Worm (Caenorhabditis elegans) whole organism, L4 larva: ENCODE results near the gene srz-101.

ENCODE experiments used
- D1046.2 ChIP-seq: fragments of 200-800 bp; sonication (Bioruptor generic); IDR thresholded peaks from 2 replicates; pipeline ENCODE4 v1.3.6; 2022; ENCODE audit warnings: missing genetic modification characterization, missing compliant biosample characterization
- T26A8.4 ChIP-seq: fragments of 200-800 bp; sonication (Bioruptor generic); IDR thresholded peaks from 2 replicates; pipeline ENCODE4 v1.3.6; 2022; ENCODE audit warnings: missing genetic modification characterization, missing compliant biosample characterization
- Y105C5A.15 ChIP-seq: fragments of 200-800 bp; sonication (Bioruptor generic); IDR thresholded peaks from 2 replicates; pipeline ENCODE4 v1.3.6; 2022; ENCODE audit warnings: missing genetic modification characterization, missing compliant biosample characterization
- Y48G9A.11 ChIP-seq: fragments of 200-800 bp; sonication (Bioruptor generic); IDR thresholded peaks from 2 replicates; pipeline ENCODE4 v1.3.6; 2022; ENCODE audit warnings: missing genetic modification reagents, missing genetic modification characterization, missing compliant biosample characterization
- aha-1 ChIP-seq: fragments of 150-350 bp; peaks from one replicate; lab custom pipeline; 2014; ENCODE audit warnings: missing biosample characterization, missing genetic modification characterization
- ama-1 ChIP-seq: fragments of 150-350 bp; optimal IDR thresholded peaks from 2 replicates; lab custom pipeline; 2014; ENCODE audit warnings: inconsistent platforms, mixed read lengths
- attf-4 ChIP-seq: sonication (generic microtip); optimal IDR thresholded peaks from 3 replicates; lab custom pipeline; 2017; ENCODE audit warnings: missing biosample characterization, missing genetic modification characterization
- ceh-20 ChIP-seq: fragments of 200-800 bp; sonication (Bioruptor generic); IDR thresholded peaks from 2 replicates; pipeline ENCODE4 v1.3.6; 2022; ENCODE audit warnings: missing genetic modification reagents, missing genetic modification characterization, missing compliant biosample characterization
- ceh-28 ChIP-seq: fragments of 150-350 bp; optimal IDR thresholded peaks from 2 replicates; lab custom pipeline; 2014; ENCODE audit warnings: missing biosample characterization, missing genetic modification reagents, missing genetic modification characterization
- daf-8 ChIP-seq: fragments of 200-800 bp; sonication (Bioruptor generic); IDR thresholded peaks from 2 replicates; pipeline ENCODE4 v1.3.6; 2022; ENCODE audit warnings: missing genetic modification characterization, missing compliant biosample characterization
- dmd-6 ChIP-seq: fragments of 200-800 bp; sonication (Bioruptor generic); IDR thresholded peaks from 2 replicates; pipeline ENCODE4 v1.3.6; 2022; ENCODE audit warnings: missing genetic modification reagents, missing genetic modification characterization, missing compliant biosample characterization
- duxl-1 ChIP-seq: sonication (generic microtip); optimal IDR thresholded peaks from 2 replicates; lab custom pipeline; 2016; ENCODE audit warnings: mild to moderate bottlenecking, missing genetic modification characterization, moderate library complexity, missing compliant biosample characterization; ENCODE audit not compliant: poor library complexity
- fos-1 ChIP-seq: fragments of 150-350 bp; optimal IDR thresholded peaks from 2 replicates; lab custom pipeline; 2014; ENCODE audit warnings: missing biosample characterization, missing genetic modification characterization
- hlh-11 ChIP-seq: fragments of 200-800 bp; sonication (Bioruptor generic); optimal IDR thresholded peaks from 2 replicates; lab custom pipeline; 2018; ENCODE audit warnings: mild to moderate bottlenecking, missing genetic modification characterization, missing compliant biosample characterization
- hlh-30 ChIP-seq: sonication (generic microtip); optimal IDR thresholded peaks from 2 replicates; lab custom pipeline; 2017; ENCODE audit warnings: antibody characterized with exemption, mild to moderate bottlenecking, missing genetic modification characterization, missing compliant biosample characterization; ENCODE audit not compliant: insufficient read depth
- jun-1 ChIP-seq: fragments of 150-350 bp; optimal IDR thresholded peaks from 2 replicates; lab custom pipeline; 2014; ENCODE audit warnings: missing biosample characterization, missing genetic modification reagents, missing genetic modification characterization
- lim-7 ChIP-seq: fragments of 200-800 bp; sonication (Bioruptor generic); IDR thresholded peaks from 2 replicates; pipeline ENCODE4 v1.3.6; 2022; ENCODE audit warnings: missing genetic modification characterization, missing compliant biosample characterization
- lin-1 ChIP-seq: fragments of 200-800 bp; sonication (Bioruptor generic); IDR thresholded peaks from 2 replicates; pipeline ENCODE4 v1.3.6; 2022; ENCODE audit warnings: missing genetic modification reagents, missing genetic modification characterization, missing compliant biosample characterization
- lin-13 ChIP-seq: fragments of 150-350 bp; optimal IDR thresholded peaks from 2 replicates; lab custom pipeline; 2014; ENCODE audit warnings: missing biosample characterization, missing genetic modification reagents, missing genetic modification characterization
- lin-39 ChIP-seq: fragments of 150-350 bp; optimal IDR thresholded peaks from 2 replicates; lab custom pipeline; 2014; ENCODE audit warnings: missing biosample characterization, missing genetic modification reagents, missing genetic modification characterization
- lsy-2 ChIP-seq, 2 experiments: fragments of 150-350 bp in 1 of 2; sonication (generic microtip) in 1 of 2; optimal IDR thresholded peaks; 2 replicates each; lab custom pipeline; 2014 to 2017; ENCODE audit warnings: missing biosample characterization in 2 of 2, missing genetic modification characterization in 2 of 2
- madf-5 ChIP-seq, 2 experiments: fragments of 200-800 bp; sonication (Bioruptor generic); IDR thresholded peaks; 2 replicates each; pipeline ENCODE4 v1.3.6; 2022; ENCODE audit warnings: missing compliant biosample characterization in 2 of 2, missing genetic modification characterization in 2 of 2
- mdl-1 ChIP-seq, 2 experiments: fragments of 150-350 bp in 1 of 2; sonication (generic microtip) in 1 of 2; optimal IDR thresholded peaks; 2 replicates each; lab custom pipeline; 2014 to 2017; ENCODE audit warnings: missing biosample characterization in 2 of 2, missing genetic modification characterization in 2 of 2
- mxl-2 ChIP-seq: fragments of 200-800 bp; sonication (Bioruptor generic); conservative IDR thresholded peaks from 2 replicates; pipeline ENCODE4 v1.3.6; 2022; ENCODE audit warnings: missing genetic modification reagents, missing genetic modification characterization, missing compliant biosample characterization
- nhr-10 ChIP-seq: fragments of 150-350 bp; optimal IDR thresholded peaks from 2 replicates; lab custom pipeline; 2014; ENCODE audit warnings: missing biosample characterization, missing genetic modification characterization
- nhr-102 ChIP-seq: sonication (generic microtip); optimal IDR thresholded peaks from 2 replicates; lab custom pipeline; 2016; ENCODE audit warnings: mild to moderate bottlenecking, missing genetic modification characterization, moderate library complexity, missing compliant biosample characterization
- nhr-11 ChIP-seq: fragments of 150-350 bp; optimal IDR thresholded peaks from 2 replicates; lab custom pipeline; 2014; ENCODE audit warnings: missing biosample characterization, missing genetic modification characterization
- nhr-237 ChIP-seq: sonication (generic microtip); optimal IDR thresholded peaks from 2 replicates; lab custom pipeline; 2017; ENCODE audit warnings: missing biosample characterization, missing genetic modification characterization
- nhr-25 ChIP-seq: sonication (generic microtip); optimal IDR thresholded peaks from 2 replicates; lab custom pipeline; 2017; ENCODE audit warnings: missing genetic modification characterization, mild to moderate bottlenecking, missing compliant biosample characterization, antibody characterized with exemption, moderate library complexity, borderline replicate concordance; ENCODE audit not compliant: insufficient read depth
- nhr-28 ChIP-seq: fragments of 150-350 bp; optimal IDR thresholded peaks from 2 replicates; lab custom pipeline; 2014; ENCODE audit warnings: missing biosample characterization, missing genetic modification characterization
- nhr-41 ChIP-seq: fragments of 200-800 bp; sonication (Bioruptor generic); IDR thresholded peaks from 2 replicates; pipeline ENCODE4 v1.3.6; 2022; ENCODE audit warnings: missing genetic modification reagents, missing genetic modification characterization, missing compliant biosample characterization
- nhr-48 ChIP-seq: sonication (generic microtip); optimal IDR thresholded peaks from 2 replicates; lab custom pipeline; 2016; ENCODE audit warnings: mild to moderate bottlenecking, missing genetic modification characterization, missing compliant biosample characterization
- nhr-6 ChIP-seq: fragments of 150-350 bp; optimal IDR thresholded peaks from 2 replicates; lab custom pipeline; 2014; ENCODE audit warnings: missing biosample characterization, missing genetic modification characterization
- nhr-76 ChIP-seq: fragments of 150-350 bp; optimal IDR thresholded peaks from 2 replicates; lab custom pipeline; 2014; ENCODE audit warnings: missing biosample characterization, missing genetic modification characterization
- php-3 ChIP-seq: fragments of 200-800 bp; sonication (Bioruptor generic); IDR thresholded peaks from 2 replicates; pipeline ENCODE4 v1.3.6; 2022; ENCODE audit warnings: missing genetic modification reagents, missing genetic modification characterization, missing compliant biosample characterization
- rbr-2 ChIP-seq: sonication (generic microtip); optimal IDR thresholded peaks from 2 replicates; lab custom pipeline; 2016; ENCODE audit warnings: missing genotype, missing genetic modification characterization, missing compliant biosample characterization
- saeg-2 ChIP-seq: fragments of 200-800 bp; sonication (Bioruptor generic); IDR thresholded peaks from 2 replicates; pipeline ENCODE4 v1.3.6; 2022; ENCODE audit warnings: missing genetic modification reagents, missing genetic modification characterization, missing compliant biosample characterization
- set-16 ChIP-seq: fragments of 200-800 bp; sonication (Bioruptor generic); IDR thresholded peaks from 2 replicates; pipeline ENCODE4 v1.3.6; 2022; ENCODE audit warnings: missing genetic modification reagents, missing genetic modification characterization, missing compliant biosample characterization
- spr-1 ChIP-seq: sonication (generic microtip); optimal IDR thresholded peaks from 2 replicates; lab custom pipeline; 2016; ENCODE audit warnings: mild to moderate bottlenecking, missing genetic modification characterization, missing compliant biosample characterization
- tag-97 ChIP-seq: fragments of 200-800 bp; sonication (Bioruptor generic); IDR thresholded peaks from 2 replicates; pipeline ENCODE4 v1.3.6; 2022; ENCODE audit warnings: missing genetic modification characterization, missing compliant biosample characterization
- unc-39 ChIP-seq: sonication (generic microtip); optimal IDR thresholded peaks from 2 replicates; lab custom pipeline; 2017; ENCODE audit warnings: missing biosample characterization, missing genetic modification characterization
- unc-62 ChIP-seq, 3 experiments: fragments of 150-350 bp in 1 of 3; sonication (generic microtip); optimal IDR thresholded peaks in 2 of 3; peaks in 1 of 3; 1 replicate in 1 of 3; 2 replicates in 2 of 3; lab custom pipeline; 2014 to 2017; ENCODE audit warnings: missing biosample characterization in 3 of 3, missing genetic modification characterization in 3 of 3, missing genetic modification reagents in 3 of 3, missing genotype in 1 of 3
- zag-1 ChIP-seq: fragments of 150-350 bp; optimal IDR thresholded peaks from 2 replicates; lab custom pipeline; 2014; ENCODE audit warnings: missing biosample characterization, missing genetic modification characterization
- ztf-7 ChIP-seq: fragments of 150-350 bp; optimal IDR thresholded peaks from 2 replicates; lab custom pipeline; 2014; ENCODE audit warnings: missing biosample characterization, missing genetic modification characterization

The srz-101 gene

DNA sequence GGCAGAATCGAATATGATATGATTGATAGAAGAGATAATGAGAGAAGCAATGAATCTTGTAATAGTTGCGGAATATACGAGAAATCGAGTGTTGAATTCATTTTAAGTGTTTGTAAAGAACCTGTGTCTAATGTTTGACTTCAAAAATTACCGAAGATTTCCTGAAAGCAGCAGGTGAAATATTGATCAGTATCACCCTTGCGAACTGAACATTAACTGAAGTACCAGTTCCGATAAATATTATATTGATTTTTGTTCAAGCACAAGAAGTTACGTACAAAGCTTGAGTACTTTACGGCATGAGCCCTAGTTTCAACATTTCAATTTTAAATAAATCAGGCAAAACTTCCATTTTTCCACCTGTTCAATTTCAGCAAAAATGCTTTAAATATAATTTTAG is 15.4 kb upstream of the srz-101 start, which contains the start of gene srz-103:
Gene srz-103 (minus strand): TSS at position 101 of the 400 bp plus-strand sequence.
- TF ChIP-seq mdl-1 (tag; optimal IDR thresholded peaks at IDR 0.05; lab: Kevin White, UChicago) (no peak), hlh-11 (no peak), set-16 (GFP tag; lab: Robert Waterston, UW) (no peak), unc-39 (tag; lab: Kevin White, UChicago) (no peak), duxl-1 (no peak), nhr-11 (tag; lab: Kevin White, UChicago) (no peak), nhr-48 (tag; lab: Kevin White, UChicago) (no peak), tag-97 (GFP tag; lab: Robert Waterston, UW) (no peak), hlh-30 (tag; lab: Kevin White, UChicago) (no peak), zag-1 (tag; lab: Kevin White, UChicago) (no peak), Y105C5A.15 (no peak), attf-4 (tag; lab: Kevin White, UChicago) (no peak), nhr-41 (GFP tag; lab: Robert Waterston, UW) (no peak), php-3 (no peak), daf-8 (GFP tag; lab: Robert Waterston, UW) (no peak), nhr-10 (tag; lab: Kevin White, UChicago) (no peak), ceh-28 (tag; lab: Kevin White, UChicago) (no peak), fos-1 (tag; lab: Kevin White, UChicago) (no peak)

DNA sequence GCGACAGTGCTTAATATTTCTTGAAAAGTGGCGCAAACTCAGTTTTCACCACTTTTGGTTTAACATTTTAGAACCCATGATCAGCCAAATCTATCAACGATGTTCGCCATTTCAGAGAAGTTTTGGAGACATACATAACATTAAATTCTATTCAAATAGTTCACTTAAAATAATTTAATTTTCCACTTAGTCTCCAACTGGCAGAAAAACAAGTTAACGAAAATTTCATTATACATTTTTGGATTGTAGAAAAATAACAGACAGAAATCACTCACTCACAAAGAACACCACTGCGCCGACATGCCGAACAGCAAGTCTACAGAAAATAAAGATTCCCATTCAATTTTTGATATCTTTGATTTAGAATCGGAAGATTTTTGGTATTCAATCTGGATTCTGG is 14.7 kb upstream of the srz-101 start, which contains the start of gene srw-44:
Gene srw-44 (plus strand): TSS at position 301 of the 400 bp plus-strand sequence.
- no peak for TF ChIP-seq ama-1
- TF ChIP-seq attf-4 (tag; lab: Kevin White, UChicago) = no peak
- no peak for TF ChIP-seq lin-13 (GFP tag; lab: Kevin White, UChicago)
- TF ChIP-seq nhr-6 (tag; lab: Kevin White, UChicago) = no peak
- no peak for TF ChIP-seq D1046.2 (GFP tag; lab: Robert Waterston, UW)
- TF ChIP-seq ceh-20 (GFP tag; lab: Robert Waterston, UW) = no peak
- TF ChIP-seq ztf-7 (tag; lab: Kevin White, UChicago) = no peak
- peak in 1 of 2 experiments; percentile 58 for TF ChIP-seq unc-62 (GFP tag; optimal IDR thresholded peaks at IDR 0.05 in 1 of 2; lab: Kevin White, UChicago)
- no peak for TF ChIP-seq unc-62 (tag; optimal IDR thresholded peaks at IDR 0.05; lab: Kevin White, UChicago)

DNA sequence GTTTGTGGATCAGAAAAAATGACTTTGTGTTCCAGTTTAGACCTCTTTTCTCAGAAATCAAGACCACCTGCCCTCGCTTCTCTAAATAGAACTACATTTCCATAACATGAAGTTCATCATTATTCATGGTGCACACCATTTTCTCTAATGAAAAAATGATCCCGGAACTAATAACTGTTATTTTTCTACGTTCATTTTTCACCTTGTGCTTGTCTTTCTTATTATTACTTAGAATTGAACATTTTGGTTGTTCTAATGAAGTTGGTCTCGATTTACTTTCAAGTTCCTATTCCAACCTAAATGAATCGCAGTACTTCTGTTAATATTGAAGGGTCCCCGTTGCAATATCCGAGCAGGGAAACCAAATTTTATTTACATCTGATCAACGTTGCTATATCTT is 11.8 kb upstream of the srz-101 start, which contains the start of gene srw-36:
Gene srw-36 (plus strand): TSS at position 301 of the 400 bp plus-strand sequence.
- no peak for TF ChIP-seq hlh-30 (tag; lab: Kevin White, UChicago)
- no peak for TF ChIP-seq nhr-237
- no peak for TF ChIP-seq T26A8.4

DNA sequence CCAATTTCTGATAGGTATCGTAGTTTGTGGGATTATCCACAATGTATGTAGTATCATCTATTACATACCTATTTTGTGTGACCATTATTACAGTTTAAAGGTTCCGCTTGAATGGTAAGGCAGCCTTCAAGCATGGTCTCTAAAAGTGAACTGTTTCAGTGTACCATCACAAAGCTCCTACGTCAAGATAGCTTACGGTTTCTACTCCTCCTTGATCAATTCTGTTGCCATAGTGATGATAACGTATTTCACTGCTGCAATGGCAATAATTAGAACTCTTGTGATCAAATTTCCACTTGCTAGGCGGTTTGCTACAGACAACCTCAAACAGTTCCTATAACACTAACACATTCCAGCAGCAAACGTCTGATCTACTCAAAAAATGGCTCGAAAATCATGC is 11.3 kb upstream of the srz-101 start:
- TF ChIP-seq Y48G9A.11 (GFP tag; lab: Robert Waterston, UW) (no peak), aha-1 (tag; lab: Kevin White, UChicago) (peak; percentile 91), mxl-2 (GFP tag; lab: Robert Waterston, UW) (no peak)
- TF ChIP-seq, all 104 proteins: peak for 1

DNA sequence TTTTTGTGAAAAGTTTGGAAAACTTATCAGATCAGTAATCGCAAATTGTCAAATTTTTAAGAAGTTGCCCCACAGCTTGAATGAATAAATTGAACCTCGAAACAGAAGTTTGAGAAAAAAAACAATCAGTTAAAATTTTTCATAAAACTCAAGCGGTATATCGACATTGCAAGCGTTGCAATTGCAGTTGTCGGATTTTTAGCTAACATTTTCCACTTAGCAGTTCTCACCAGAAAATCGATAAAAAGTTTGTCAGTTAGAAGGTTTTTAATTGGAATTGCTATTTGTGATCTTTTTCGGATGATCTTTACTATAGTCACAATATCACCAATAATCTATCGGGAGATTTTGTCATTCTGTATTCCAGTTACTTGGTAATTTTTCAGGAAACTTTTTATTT is 8.9 kb upstream of the srz-101 start, which contains the start of gene srw-43:
Gene srw-43 (plus strand): TSS at position 301 of the 400 bp plus-strand sequence.
- TF ChIP-seq lsy-2 (tag; optimal IDR thresholded peaks at IDR 0.05; lab: Kevin White, UChicago) (no peak), hlh-11 (no peak)
- TF ChIP-seq, all 104 proteins: peak for 0

ce11 chrV:16687227-16687626 is 7.4 kb upstream of the srz-101 start, which contains the start of gene srz-102:
srz-102 (plus strand) TSS chrV:16687527.
- TF ChIP-seq nhr-102 (tag; lab: Kevin White, UChicago) (no peak), lin-39 (tag; lab: Kevin White, UChicago) (no peak), lin-13 (GFP tag; lab: Kevin White, UChicago) (no peak), madf-5 (GFP tag; IDR thresholded peaks at IDR 0.05; lab: Robert Waterston, UW) (no peak), ztf-7 (tag; lab: Kevin White, UChicago) (no peak), nhr-28 (tag; lab: Kevin White, UChicago) (no peak), jun-1 (tag; lab: Kevin White, UChicago) (no peak), rbr-2 (no peak), nhr-25 (tag; lab: Kevin White, UChicago) (no peak), saeg-2 (no peak), nhr-76 (tag; lab: Kevin White, UChicago) (no peak), lin-1 (GFP tag; lab: Robert Waterston, UW) (no peak), lim-7 (GFP tag; lab: Robert Waterston, UW) (no peak), dmd-6 (GFP tag; lab: Robert Waterston, UW) (no peak), spr-1 (tag; lab: Kevin White, UChicago) (no peak)
